Fruit fly (Drosophila melanogaster): ENCODE data around the gene Naa60.

The Naa60 gene

DNA sequence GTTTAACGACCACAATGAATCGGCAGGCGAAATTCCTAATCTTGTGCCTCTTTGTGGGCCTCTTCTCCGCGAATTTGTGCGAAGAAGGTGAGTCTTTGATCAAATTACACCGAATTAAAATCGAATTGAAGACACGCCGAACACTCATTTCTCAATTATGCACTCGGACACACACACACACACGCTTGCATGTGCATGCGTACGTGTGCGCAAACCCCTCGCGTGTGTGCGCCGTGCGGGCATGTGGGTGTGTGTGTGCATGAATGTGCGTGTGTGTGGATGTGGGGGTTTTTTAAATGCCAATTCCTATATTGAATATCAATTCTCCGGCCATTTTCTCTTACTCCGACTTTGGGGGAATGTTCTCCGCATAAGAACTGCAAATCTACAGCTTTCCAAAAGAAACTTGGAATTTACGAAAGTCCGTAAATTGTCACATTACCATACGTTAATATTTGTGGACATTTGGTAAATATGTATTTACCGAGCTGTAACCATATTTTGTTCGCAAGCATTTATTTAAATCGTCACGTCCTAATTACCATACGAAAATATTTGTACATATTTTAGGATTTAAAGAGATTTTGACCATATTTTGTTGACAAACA, 12.1 kb upstream of the Naa60 start (continued):
- TF ChIP-seq CG10209 (GFP tag; optimal IDR thresholded peaks at IDR 0.05) (no peak), gt (GFP tag; IDR thresholded peaks at IDR 0.05) (no peak), ci (GFP tag; IDR thresholded peaks at IDR 0.05) (0 out of 3 replicates have a peak, but pooled peaks have one; percentile 50), CG14050 (GFP tag; IDR thresholded peaks at IDR 0.05) (no peak), Dll (GFP tag; IDR thresholded peaks at IDR 0.05; ENCODE audit: partially characterized antibody) (0 out of 4 replicates have a peak, but pooled peaks have one; percentile 26), E2f2 (GFP tag; IDR thresholded peaks at IDR 0.05) (no peak), Dbx (GFP tag; IDR thresholded peaks at IDR 0.05) (no peak), CG15601 (tag; optimal IDR thresholded peaks at IDR 0.05) (no peak), CG5245 (GFP tag; optimal IDR thresholded peaks at IDR 0.05) (no peak), cwo (GFP tag; optimal IDR thresholded peaks at IDR 0.05) (no peak), vvl (GFP tag; IDR thresholded peaks at IDR 0.05) (no peak), tgo (GFP tag; IDR thresholded peaks at IDR 0.05) (no peak), CG4617 (GFP tag; optimal IDR thresholded peaks at IDR 0.05; ENCODE audit: borderline replicate concordance) (peak; percentile 22), kay (GFP tag; optimal IDR thresholded peaks at IDR 0.05) (no peak), pnt (GFP tag; optimal IDR thresholded peaks at IDR 0.05) (no peak), CG11247 (GFP tag; IDR thresholded peaks at IDR 0.05) (no peak), sc (optimal IDR thresholded peaks at IDR 0.05) (no peak), sc (GFP tag; optimal IDR thresholded peaks at IDR 0.05) (no peak), Ets97D (GFP tag; optimal IDR thresholded peaks at IDR 0.05) (no peak), unc-4 (GFP tag; IDR thresholded peaks at IDR 0.05; ENCODE audit: partially characterized antibody) (no peak), MESR4 (GFP tag; optimal IDR thresholded peaks at IDR 0.05) (peak; percentile 76), nom (GFP tag; optimal IDR thresholded peaks at IDR 0.05) (peak; percentile 14), Optix (GFP tag; IDR thresholded peaks at IDR 0.05) (no peak), dysf (GFP tag; IDR thresholded peaks at IDR 0.05) (no peak), Bteb2 (GFP tag; optimal IDR thresholded peaks at IDR 0.05) (no peak), CG31224 (GFP tag; IDR thresholded peaks at IDR 0.05) (no peak), vfl (GFP tag; optimal IDR thresholded peaks at IDR 0.05) (no peak), CG17568 (GFP tag; optimal IDR thresholded peaks at IDR 0.05) (no peak), sr (GFP tag; IDR thresholded peaks at IDR 0.05) (peak; percentile 84), YL-1 (GFP tag; optimal IDR thresholded peaks at IDR 0.05) (peak; percentile 71), nerfin-1 (tag; optimal IDR thresholded peaks at IDR 0.05) (peak; percentile 3), CG2875 (GFP tag; optimal IDR thresholded peaks at IDR 0.05) (no peak), Abd-B (GFP tag; optimal IDR thresholded peaks at IDR 0.05) (no peak), p53 (GFP tag; optimal IDR thresholded peaks at IDR 0.05) (no peak), az2 (GFP tag; optimal IDR thresholded peaks at IDR 0.05) (no peak), kni (GFP tag; optimal IDR thresholded peaks at IDR 0.05) (peak; percentile 4), Jarid2 (GFP tag; optimal IDR thresholded peaks at IDR 0.05) (no peak), CG15479 (GFP tag; optimal IDR thresholded peaks at IDR 0.05) (peak; percentile 64), CG34422 (GFP tag; IDR thresholded peaks at IDR 0.05) (peak; percentile 67; the same call in 2 of the 3 replicates), nerfin-2 (GFP tag; IDR thresholded peaks at IDR 0.05; ENCODE audit: partially characterized antibody) (no peak), CG14441 (GFP tag; IDR thresholded peaks at IDR 0.05) (0 out of 2 replicates have a peak, but pooled peaks have one; percentile 17), CG7372 (GFP tag; IDR thresholded peaks at IDR 0.05) (no peak), salm (tag; optimal IDR thresholded peaks at IDR 0.05) (no peak), seq (GFP tag; IDR thresholded peaks at IDR 0.05) (no peak), Asciz (GFP tag; optimal IDR thresholded peaks at IDR 0.05) (peak; percentile 30), Lim3 (GFP tag; IDR thresholded peaks at IDR 0.05) (no peak), Pdp1 (GFP tag; optimal IDR thresholded peaks at IDR 0.05) (no peak), btn (GFP tag; optimal IDR thresholded peaks at IDR 0.05) (no peak), dmrt11E (tag; optimal IDR thresholded peaks at IDR 0.05) (no peak), tap (tag; optimal IDR thresholded peaks at IDR 0.05) (no peak)
